Worm (Caenorhabditis elegans) whole organism, L1 larva: ENCODE results near the gene F46B6.5.

ENCODE experiments used
- aly-2 ChIP-seq: fragments of 150-350 bp; optimal IDR thresholded peaks from 2 replicates; lab custom pipeline; 2014; ENCODE audit warnings: missing biosample characterization, missing genetic modification characterization
- dpl-1 ChIP-seq, 3 experiments: fragments of 150-350 bp in 2 of 3; sonication (generic microtip) in 1 of 3; optimal IDR thresholded peaks; 2 replicates each; lab custom pipeline; 2014 to 2017; ENCODE audit warnings: missing biosample characterization in 3 of 3, missing genetic modification characterization in 3 of 3, missing genetic modification reagents in 3 of 3
- efl-1 ChIP-seq, 4 experiments: fragments of 150-350 bp; optimal IDR thresholded peaks in 3 of 4; peaks in 1 of 4; 1 replicate in 1 of 4; 2 replicates in 3 of 4; lab custom pipeline; 2014; ENCODE audit warnings: missing biosample characterization in 2 of 4, missing genetic modification characterization in 2 of 4, missing genetic modification reagents in 2 of 4
- elt-2 ChIP-seq: sonication (generic microtip); optimal IDR thresholded peaks from 2 replicates; lab custom pipeline; 2016; ENCODE audit warnings: missing genetic modification characterization, mild to moderate bottlenecking, inconsistent platforms, missing compliant biosample characterization, missing genetic modification reagents
- nhr-20 ChIP-seq: sonication (generic microtip); optimal IDR thresholded peaks from 2 replicates; lab custom pipeline; 2016; ENCODE audit warnings: mild to moderate bottlenecking, missing genetic modification characterization, missing compliant biosample characterization
- nhr-28 ChIP-seq: fragments of 150-350 bp; optimal IDR thresholded peaks from 2 replicates; lab custom pipeline; 2014; ENCODE audit warnings: missing biosample characterization, missing genetic modification characterization
- skn-1 ChIP-seq: fragments of 150-350 bp; optimal IDR thresholded peaks from 2 replicates; lab custom pipeline; 2014; ENCODE audit warnings: missing biosample characterization, missing genetic modification characterization

ce11 chrV:9799076-9799475, 16.2 kb upstream of the F46B6.5 start, which contains the start of gene F46B6.13:
- TF ChIP-seq skn-1 (tag; lab: Kevin White, UChicago) (no peak), nhr-28 (tag; lab: Kevin White, UChicago) (no peak), efl-1 (optimal IDR thresholded peaks at IDR 0.05; lab: Kevin White, UChicago) (no peak), efl-1 (GFP tag; optimal IDR thresholded peaks at IDR 0.05 in 1 of 2; lab: Kevin White, UChicago) (no peak), dpl-1 (GFP tag; optimal IDR thresholded peaks at IDR 0.05; lab: Kevin White, UChicago) (no peak), nhr-20 (tag; lab: Kevin White, UChicago) (no peak), elt-2 (tag; lab: Kevin White, UChicago) (no peak), aly-2 (tag; lab: Kevin White, UChicago) (no peak)
